Worm (Caenorhabditis elegans) whole organism, L1 larva: ENCODE data around the gene F15H10.5.

Experiments used
- C04F5.9 ChIP-seq: sonication (generic microtip); optimal IDR thresholded peaks from 2 replicates; lab custom pipeline; 2016; ENCODE audit warnings: missing genetic modification characterization, missing compliant biosample characterization
- C16A3.4 ChIP-seq: fragments of 150-350 bp; optimal IDR thresholded peaks from 2 replicates; lab custom pipeline; 2014; ENCODE audit warnings: missing biosample characterization, missing genetic modification characterization
- C34B4.2 ChIP-seq: sonication (generic microtip); optimal IDR thresholded peaks from 2 replicates; lab custom pipeline; 2017; ENCODE audit warnings: mild to moderate bottlenecking, missing genetic modification characterization, missing compliant biosample characterization
- aly-2 ChIP-seq: fragments of 150-350 bp; optimal IDR thresholded peaks from 2 replicates; lab custom pipeline; 2014; ENCODE audit warnings: missing biosample characterization, missing genetic modification characterization
- blmp-1 ChIP-seq: fragments of 150-350 bp; optimal IDR thresholded peaks from 2 replicates; lab custom pipeline; 2014; ENCODE audit warnings: missing biosample characterization, missing genetic modification characterization
- ceh-82 ChIP-seq, 3 experiments: fragments of 150-350 bp in 1 of 3; sonication (generic microtip) in 2 of 3; optimal IDR thresholded peaks; 2 replicates each; lab custom pipeline; 2014 to 2017; ENCODE audit warnings: missing biosample characterization in 3 of 3, missing genetic modification characterization in 3 of 3
- ceh-88 ChIP-seq: fragments of 200-800 bp; sonication (Bioruptor generic); IDR thresholded peaks from 2 replicates; pipeline ENCODE4 v1.3.6; 2022; ENCODE audit warnings: missing genetic modification characterization, missing compliant biosample characterization
- ceh-90 ChIP-seq: sonication (generic microtip); optimal IDR thresholded peaks from 2 replicates; lab custom pipeline; 2016; ENCODE audit warnings: missing genetic modification characterization, missing compliant biosample characterization
- ces-1 ChIP-seq: fragments of 150-350 bp; optimal IDR thresholded peaks from 2 replicates; lab custom pipeline; 2014; ENCODE audit warnings: missing biosample characterization, missing genetic modification reagents, missing genetic modification characterization
- dsc-1 ChIP-seq: sonication (generic microtip); optimal IDR thresholded peaks from 2 replicates; lab custom pipeline; 2016; ENCODE audit warnings: mild to moderate bottlenecking, missing genetic modification characterization, missing compliant biosample characterization
- efl-1 ChIP-seq, 4 experiments: fragments of 150-350 bp; optimal IDR thresholded peaks in 3 of 4; peaks in 1 of 4; 1 replicate in 1 of 4; 2 replicates in 3 of 4; lab custom pipeline; 2014; ENCODE audit warnings: missing biosample characterization in 2 of 4, missing genetic modification characterization in 2 of 4, missing genetic modification reagents in 2 of 4
- egl-13 ChIP-seq: sonication (generic microtip); optimal IDR thresholded peaks from 2 replicates; lab custom pipeline; 2016; ENCODE audit warnings: missing genotype, missing genetic modification reagents, missing genetic modification characterization, missing compliant biosample characterization
- elt-2 ChIP-seq: sonication (generic microtip); optimal IDR thresholded peaks from 2 replicates; lab custom pipeline; 2016; ENCODE audit warnings: missing genetic modification characterization, mild to moderate bottlenecking, inconsistent platforms, missing compliant biosample characterization, missing genetic modification reagents
- elt-3 ChIP-seq, 6 experiments: fragments of 150-350 bp in 1 of 6; sonication (generic microtip); optimal IDR thresholded peaks; 2 replicates each; lab custom pipeline; 2017 to 2018; ENCODE audit warnings: missing biosample characterization in 6 of 6, missing genetic modification characterization in 6 of 6, inconsistent platforms in 1 of 6
- fos-1 ChIP-seq: fragments of 150-350 bp; optimal IDR thresholded peaks from 2 replicates; lab custom pipeline; 2014; ENCODE audit warnings: missing biosample characterization, missing genetic modification characterization
- jun-1 ChIP-seq: fragments of 150-350 bp; optimal IDR thresholded peaks from 2 replicates; lab custom pipeline; 2014; ENCODE audit warnings: missing biosample characterization, missing genetic modification reagents, missing genetic modification characterization
- lin-13 ChIP-seq: fragments of 150-350 bp; optimal IDR thresholded peaks from 2 replicates; lab custom pipeline; 2014; ENCODE audit warnings: missing biosample characterization, missing genetic modification reagents, missing genetic modification characterization
- lin-14 ChIP-seq: fragments of 200-800 bp; sonication (Bioruptor generic); optimal IDR thresholded peaks from 2 replicates; lab custom pipeline; 2018; ENCODE audit warnings: mild to moderate bottlenecking, missing genetic modification characterization, moderate library complexity, missing compliant biosample characterization
- lin-15B ChIP-seq: fragments of 150-350 bp; sonication (generic microtip); optimal IDR thresholded peaks from 3 replicates; lab custom pipeline; 2014; ENCODE audit warnings: missing biosample characterization, missing genetic modification characterization
- lin-35 ChIP-seq, 2 experiments: fragments of 150-350 bp; optimal IDR thresholded peaks; 2 replicates each; lab custom pipeline; 2014; ENCODE audit warnings: missing biosample characterization in 2 of 2, missing genetic modification characterization in 2 of 2, missing genetic modification reagents in 2 of 2
- lir-3 ChIP-seq: sonication (generic microtip); optimal IDR thresholded peaks from 2 replicates; lab custom pipeline; 2016; ENCODE audit warnings: mild to moderate bottlenecking, missing genetic modification characterization, moderate library complexity, missing compliant biosample characterization; ENCODE audit not compliant: poor library complexity
- mdl-1 ChIP-seq, 2 experiments: fragments of 150-350 bp; optimal IDR thresholded peaks; 2 replicates each; lab custom pipeline; 2014 to 2017; ENCODE audit warnings: missing biosample characterization in 2 of 2, missing genetic modification characterization in 2 of 2, inconsistent platforms in 1 of 2
- nhr-11 ChIP-seq: fragments of 150-350 bp; optimal IDR thresholded peaks from 2 replicates; lab custom pipeline; 2014; ENCODE audit warnings: missing biosample characterization, missing genetic modification characterization
- nhr-19 ChIP-seq: fragments of 200-800 bp; sonication (Bioruptor generic); conservative IDR thresholded peaks from 2 replicates; pipeline ENCODE4 v1.3.6; 2022; ENCODE audit warnings: missing genetic modification characterization, missing compliant biosample characterization
- nhr-20 ChIP-seq: sonication (generic microtip); optimal IDR thresholded peaks from 2 replicates; lab custom pipeline; 2016; ENCODE audit warnings: mild to moderate bottlenecking, missing genetic modification characterization, missing compliant biosample characterization
- nhr-237 ChIP-seq: fragments of 150-350 bp; optimal IDR thresholded peaks from 2 replicates; lab custom pipeline; 2014; ENCODE audit warnings: missing biosample characterization, missing genetic modification characterization
- nhr-71 ChIP-seq: sonication (generic microtip); optimal IDR thresholded peaks from 2 replicates; lab custom pipeline; 2016; ENCODE audit warnings: mild to moderate bottlenecking, missing genetic modification characterization, moderate library complexity, missing compliant biosample characterization
- nhr-76 ChIP-seq: sonication (generic microtip); optimal IDR thresholded peaks from 2 replicates; lab custom pipeline; 2017; ENCODE audit warnings: missing biosample characterization, missing genetic modification characterization
- nhr-85 ChIP-seq: sonication (generic microtip); peaks from one replicate; lab custom pipeline; 2016; ENCODE audit warnings: missing genetic modification characterization, inconsistent platforms, missing compliant biosample characterization
- nhr-90 ChIP-seq: sonication (generic microtip); optimal IDR thresholded peaks from 2 replicates; lab custom pipeline; 2016; ENCODE audit warnings: mild to moderate bottlenecking, missing genetic modification characterization, missing compliant biosample characterization; ENCODE audit not compliant: poor library complexity
- pax-3 ChIP-seq: fragments of 200-800 bp; sonication (Bioruptor generic); optimal IDR thresholded peaks from 2 replicates; lab custom pipeline; 2018; ENCODE audit warnings: mild to moderate bottlenecking, missing genetic modification characterization, moderate library complexity, missing compliant biosample characterization
- snu-23 ChIP-seq: sonication (generic microtip); optimal IDR thresholded peaks from 2 replicates; lab custom pipeline; 2016; ENCODE audit warnings: missing genetic modification characterization, missing compliant biosample characterization
- sox-4 ChIP-seq: sonication (generic microtip); optimal IDR thresholded peaks from 2 replicates; lab custom pipeline; 2016; ENCODE audit warnings: missing genetic modification characterization, missing compliant biosample characterization
- tbx-2 ChIP-seq: sonication (generic microtip); optimal IDR thresholded peaks from 2 replicates; lab custom pipeline; 2016; ENCODE audit warnings: missing genetic modification characterization, missing compliant biosample characterization
- unc-62 ChIP-seq: fragments of 150-350 bp; optimal IDR thresholded peaks from 2 replicates; lab custom pipeline; 2014; ENCODE audit warnings: missing biosample characterization, missing genetic modification reagents, missing genetic modification characterization
- unc-86 ChIP-seq: sonication (generic microtip); optimal IDR thresholded peaks from 2 replicates; lab custom pipeline; 2016; ENCODE audit warnings: missing genetic modification characterization, missing compliant biosample characterization
- vab-15 ChIP-seq: sonication (generic microtip); optimal IDR thresholded peaks from 2 replicates; lab custom pipeline; 2017; ENCODE audit warnings: missing genotype, mild to moderate bottlenecking, missing genetic modification characterization, missing compliant biosample characterization
- zip-4 ChIP-seq: fragments of 200-800 bp; sonication (Bioruptor generic); optimal IDR thresholded peaks from 2 replicates; lab custom pipeline; 2018; ENCODE audit warnings: mild to moderate bottlenecking, missing genetic modification characterization, moderate library complexity, missing compliant biosample characterization
- ztf-11 ChIP-seq, 2 experiments: sonication (generic microtip); optimal IDR thresholded peaks; 2 replicates each; lab custom pipeline; 2016 to 2017; ENCODE audit warnings: missing genetic modification characterization in 2 of 2, missing biosample characterization in 1 of 2, missing compliant biosample characterization in 1 of 2

The F15H10.5 gene

ce11 chrV:10379761-10380160 is 39.1 kb downstream of the F15H10.5 start:
- TF ChIP-seq ceh-82 (tag; optimal IDR thresholded peaks at IDR 0.05; lab: Kevin White, UChicago) (no peak), ceh-90 (tag; lab: Kevin White, UChicago) (no peak), C34B4.2 (tag; lab: Kevin White, UChicago) (no peak), egl-13 (tag; lab: Kevin White, UChicago) (no peak), lin-13 (GFP tag; lab: Kevin White, UChicago) (no peak), blmp-1 (tag; lab: Kevin White, UChicago) (no peak), ces-1 (GFP tag; lab: Kevin White, UChicago) (no peak), lin-15B (tag; lab: Kevin White, UChicago) (no peak), tbx-2 (tag; lab: Kevin White, UChicago) (no peak), C04F5.9 (no peak)

ce11 chrV:10379293-10379692 is 39.6 kb downstream of the F15H10.5 start, which contains the start of gene AC3.12:
AC3.12 (minus strand) TSS chrV:10379393.
- TF ChIP-seq aly-2 (tag; lab: Kevin White, UChicago) (no peak), ceh-90 (tag; lab: Kevin White, UChicago) (no peak), mdl-1 (tag; optimal IDR thresholded peaks at IDR 0.05; lab: Kevin White, UChicago) (no peak), nhr-85 (tag; lab: Kevin White, UChicago) (peak; percentile 2)

- no peak for TF ChIP-seq fos-1 (tag; lab: Kevin White, UChicago)
- TF ChIP-seq sox-4 (tag; lab: Kevin White, UChicago), result no peak
- TF ChIP-seq jun-1, result no peak
- no peak for TF ChIP-seq C34B4.2 (tag; lab: Kevin White, UChicago)
- TF ChIP-seq mdl-1 (tag; optimal IDR thresholded peaks at IDR 0.05; lab: Kevin White, UChicago), result no peak
- no peak for TF ChIP-seq lir-3
- no peak for TF ChIP-seq ces-1 (GFP tag; lab: Kevin White, UChicago)
- TF ChIP-seq vab-15 (tag; lab: Kevin White, UChicago), result no peak
- TF ChIP-seq nhr-237 (tag; lab: Kevin White, UChicago), result no peak
- no peak for TF ChIP-seq unc-86 (tag; lab: Kevin White, UChicago)
- TF ChIP-seq unc-62, result no peak
- no peak for TF ChIP-seq dsc-1
These were observed 46.9 kb downstream of the F15H10.5 start, which contains the start of gene ugt-49 for ce11 chrV:10371951-10372350. ugt-49 (plus strand) TSS chrV:10372321.

ce11 chrV:10371177-10371576 is 47.7 kb downstream of the F15H10.5 start:
- peak; percentile 72 for TF ChIP-seq nhr-20 (tag; lab: Kevin White, UChicago)
- TF ChIP-seq C16A3.4 (tag; lab: Kevin White, UChicago), result peak; percentile 5
- TF ChIP-seq nhr-85 (tag; lab: Kevin White, UChicago), result peak; percentile 76
- TF ChIP-seq ceh-88 (GFP tag; lab: Robert Waterston, UW), result no peak
- TF ChIP-seq nhr-71 (tag; lab: Kevin White, UChicago), result peak; percentile 49
- TF ChIP-seq tbx-2 (tag; lab: Kevin White, UChicago), result peak; percentile 48
- peak; percentile 51 for TF ChIP-seq blmp-1 (tag; lab: Kevin White, UChicago)
- no peak for TF ChIP-seq fos-1 (tag; lab: Kevin White, UChicago)
- peak in 1 of 2 experiments; percentile 23 for TF ChIP-seq mdl-1 (tag; optimal IDR thresholded peaks at IDR 0.05; lab: Kevin White, UChicago)
- TF ChIP-seq lin-35 (GFP tag; optimal IDR thresholded peaks at IDR 0.05; lab: Kevin White, UChicago), result peak in 1 of 2 experiments; percentile 73
- peak; percentile 76 for TF ChIP-seq elt-2 (tag; lab: Kevin White, UChicago)
- TF ChIP-seq elt-3 (tag; optimal IDR thresholded peaks at IDR 0.05; lab: Kevin White, UChicago), result peak in 2 of 6 experiments; percentile 31 to 37
- no peak for TF ChIP-seq pax-3 (tag; lab: Kevin White, UChicago)
- TF ChIP-seq zip-4, result no peak
- no peak for TF ChIP-seq nhr-19 (GFP tag; lab: Robert Waterston, UW)
- TF ChIP-seq nhr-76 (tag; lab: Kevin White, UChicago), result no peak
- no peak for TF ChIP-seq efl-1 (optimal IDR thresholded peaks at IDR 0.05; lab: Kevin White, UChicago)
- TF ChIP-seq efl-1 (GFP tag; optimal IDR thresholded peaks at IDR 0.05 in 1 of 2; lab: Kevin White, UChicago), result peak in 1 of 2 experiments; percentile 59
- TF ChIP-seq nhr-90 (tag; lab: Kevin White, UChicago), result peak; percentile 14
- peak; percentile 52 for TF ChIP-seq snu-23
- TF ChIP-seq nhr-11 (tag; lab: Kevin White, UChicago), result no peak
- TF ChIP-seq lin-14 (GFP tag; lab: Kevin White, UChicago), result peak; percentile 68
- TF ChIP-seq ztf-11 (tag; optimal IDR thresholded peaks at IDR 0.05; lab: Kevin White, UChicago), result no peak
